Worm (Caenorhabditis elegans) whole organism, young adult: ENCODE data around the gene clec-64.

Source experiments
- D2030.7 ChIP-seq: fragments of 200-800 bp; sonication (Bioruptor generic); IDR thresholded peaks from 2 replicates; pipeline ENCODE4 v1.3.6; 2022; ENCODE audit warnings: missing genetic modification reagents, missing genetic modification characterization, missing compliant biosample characterization
- F10E7.11 ChIP-seq: sonication (generic microtip); optimal IDR thresholded peaks from 2 replicates; lab custom pipeline; 2017; ENCODE audit warnings: mild to moderate bottlenecking, missing genetic modification characterization, moderate library complexity, missing compliant biosample characterization
- F37B4.10 ChIP-seq: fragments of 200-800 bp; sonication (Bioruptor generic); IDR thresholded peaks from 2 replicates; pipeline ENCODE4 v1.3.6; 2022; ENCODE audit warnings: missing genetic modification characterization, missing compliant biosample characterization
- F49E8.2 ChIP-seq: sonication (generic microtip); optimal IDR thresholded peaks from 3 replicates; lab custom pipeline; 2017; ENCODE audit warnings: missing genetic modification characterization, mild to moderate bottlenecking, missing compliant biosample characterization, antibody characterized with exemption, moderate library complexity; ENCODE audit not compliant: insufficient read depth
- F57A8.1 ChIP-seq: fragments of 200-800 bp; sonication (Bioruptor generic); optimal IDR thresholded peaks from 2 replicates; lab custom pipeline; 2018; ENCODE audit warnings: mild to moderate bottlenecking, missing genetic modification characterization, moderate library complexity, missing compliant biosample characterization
- K11D2.4 ChIP-seq: fragments of 200-800 bp; sonication (Bioruptor generic); IDR thresholded peaks from 2 replicates; pipeline ENCODE4 v1.3.6; 2022; ENCODE audit warnings: missing genetic modification reagents, missing genetic modification characterization, missing compliant biosample characterization
- T26A5.8 ChIP-seq: sonication (generic microtip); optimal IDR thresholded peaks from 2 replicates; lab custom pipeline; 2016; ENCODE audit warnings: missing genetic modification characterization, missing compliant biosample characterization
- Y79H2A.3 ChIP-seq: fragments of 200-800 bp; sonication (Bioruptor generic); conservative IDR thresholded peaks from 2 replicates; pipeline ENCODE4 v1.3.6; 2022; ENCODE audit warnings: missing genetic modification reagents, missing genetic modification characterization, missing compliant biosample characterization
- akir-1 ChIP-seq: fragments of 200-800 bp; sonication (Bioruptor generic); optimal IDR thresholded peaks from 2 replicates; lab custom pipeline; 2018; ENCODE audit warnings: mild to moderate bottlenecking, missing genetic modification characterization, moderate library complexity, missing compliant biosample characterization
- ama-1 ChIP-seq, 3 experiments: fragments of 150-350 bp in 1 of 3; sonication (generic microtip) in 2 of 3; optimal IDR thresholded peaks; 2 replicates each; lab custom pipeline; 2014 to 2018; ENCODE audit warnings: missing biosample characterization in 2 of 3, missing genetic modification characterization in 2 of 3, missing genetic modification reagents in 2 of 3
- cebp-1 ChIP-seq, 2 experiments: fragments of 200-800 bp in 1 of 2; sonication (Bioruptor generic) in 1 of 2; sonication (generic microtip) in 1 of 2; IDR thresholded peaks in 1 of 2; optimal IDR thresholded peaks in 1 of 2; 2 replicates each; pipeline versions ENCODE4 v1.3.6 to Lab custom; 2017 to 2022; ENCODE audit warnings: missing compliant biosample characterization in 2 of 2, missing genetic modification characterization in 2 of 2, mild to moderate bottlenecking in 1 of 2, missing genetic modification reagents in 1 of 2, moderate library complexity in 1 of 2
- ceh-40 ChIP-seq: fragments of 200-800 bp; sonication (Bioruptor generic); IDR thresholded peaks from 2 replicates; pipeline ENCODE4 v1.3.6; 2022; ENCODE audit warnings: missing genetic modification characterization, missing compliant biosample characterization
- ceh-91 ChIP-seq: fragments of 200-800 bp; sonication (Bioruptor generic); IDR thresholded peaks from 2 replicates; pipeline ENCODE4 v1.3.6; 2022; ENCODE audit warnings: missing genetic modification reagents, missing genetic modification characterization, missing compliant biosample characterization
- chd-7 ChIP-seq: sonication (generic microtip); optimal IDR thresholded peaks from 2 replicates; lab custom pipeline; 2016; ENCODE audit warnings: mild to moderate bottlenecking, missing genetic modification characterization, moderate library complexity, missing compliant biosample characterization
- die-1 ChIP-seq: sonication (generic microtip); optimal IDR thresholded peaks from 2 replicates; lab custom pipeline; 2016; ENCODE audit warnings: missing genotype, mild to moderate bottlenecking, missing genetic modification characterization, missing compliant biosample characterization
- dpff-1 ChIP-seq: sonication (generic microtip); optimal IDR thresholded peaks from 2 replicates; lab custom pipeline; 2017; ENCODE audit warnings: mild to moderate bottlenecking, missing genetic modification characterization, missing compliant biosample characterization
- egl-44 ChIP-seq: fragments of 200-800 bp; sonication (Bioruptor generic); IDR thresholded peaks from 2 replicates; pipeline ENCODE4 v1.3.6; 2022; ENCODE audit warnings: missing genetic modification reagents, missing genetic modification characterization, missing compliant biosample characterization
- fkh-3 ChIP-seq: sonication (generic microtip); optimal IDR thresholded peaks from 2 replicates; lab custom pipeline; 2016; ENCODE audit warnings: mild to moderate bottlenecking, missing genetic modification characterization, missing compliant biosample characterization
- gei-17 ChIP-seq: fragments of 200-800 bp; sonication (Bioruptor generic); optimal IDR thresholded peaks from 2 replicates; lab custom pipeline; 2018; ENCODE audit warnings: mild to moderate bottlenecking, missing genetic modification characterization, missing compliant biosample characterization
- him-1 ChIP-seq: sonication (generic microtip); optimal IDR thresholded peaks from 2 replicates; lab custom pipeline; 2016; ENCODE audit warnings: missing genotype, missing genetic modification reagents, missing genetic modification characterization, missing compliant biosample characterization
- hmg-1.2 ChIP-seq: fragments of 200-800 bp; sonication (Bioruptor generic); IDR thresholded peaks from 2 replicates; pipeline ENCODE4 v1.3.6; 2022; ENCODE audit warnings: missing genetic modification reagents, missing genetic modification characterization, missing compliant biosample characterization
- let-607 ChIP-seq, 2 experiments: fragments of 200-800 bp in 1 of 2; sonication (Bioruptor generic) in 1 of 2; sonication (generic microtip) in 1 of 2; optimal IDR thresholded peaks; 2 replicates each; lab custom pipeline; 2016 to 2018; ENCODE audit warnings: mild to moderate bottlenecking in 2 of 2, missing compliant biosample characterization in 2 of 2, missing genetic modification characterization in 2 of 2, moderate library complexity in 2 of 2, missing genotype in 1 of 2
- lin-40 ChIP-seq: sonication (generic microtip); optimal IDR thresholded peaks from 2 replicates; lab custom pipeline; 2016; ENCODE audit warnings: missing genetic modification characterization, mild to moderate bottlenecking, missing compliant biosample characterization, missing genotype, missing genetic modification reagents
- lir-1 ChIP-seq: fragments of 200-800 bp; sonication (Bioruptor generic); conservative IDR thresholded peaks from 2 replicates; pipeline ENCODE4 v1.3.6; 2022; ENCODE audit warnings: missing genetic modification reagents, missing genetic modification characterization, missing compliant biosample characterization
- lsy-27 ChIP-seq: sonication (generic microtip); optimal IDR thresholded peaks from 2 replicates; lab custom pipeline; 2017; ENCODE audit warnings: missing genetic modification characterization, mild to moderate bottlenecking, missing compliant biosample characterization, antibody characterized with exemption, missing genotype, borderline replicate concordance; ENCODE audit not compliant: insufficient read depth
- madf-3 ChIP-seq: fragments of 200-800 bp; sonication (Bioruptor generic); IDR thresholded peaks from 2 replicates; pipeline ENCODE4 v1.3.6; 2022; ENCODE audit warnings: missing genetic modification reagents, missing genetic modification characterization, missing compliant biosample characterization
- madf-6 ChIP-seq: fragments of 200-800 bp; sonication (Bioruptor generic); IDR thresholded peaks from 2 replicates; pipeline ENCODE4 v1.3.6; 2022; ENCODE audit warnings: missing genetic modification reagents, missing genetic modification characterization, missing compliant biosample characterization
- madf-8 ChIP-seq: fragments of 200-800 bp; sonication (Bioruptor generic); conservative IDR thresholded peaks from 2 replicates; pipeline ENCODE4 v1.3.6; 2022; ENCODE audit warnings: missing genetic modification reagents, missing genetic modification characterization, missing compliant biosample characterization
- mes-4 ChIP-seq: sonication (generic microtip); optimal IDR thresholded peaks from 2 replicates; lab custom pipeline; 2016; ENCODE audit warnings: missing genotype, missing genetic modification characterization, missing compliant biosample characterization
- nhr-120 ChIP-seq: fragments of 200-800 bp; sonication (Bioruptor generic); IDR thresholded peaks from 2 replicates; pipeline ENCODE4 v1.3.6; 2022; ENCODE audit warnings: missing genetic modification characterization, missing compliant biosample characterization
- nhr-27 ChIP-seq: fragments of 200-800 bp; sonication (Bioruptor generic); optimal IDR thresholded peaks from 2 replicates; lab custom pipeline; 2018; ENCODE audit warnings: mild to moderate bottlenecking, missing genetic modification characterization, moderate library complexity, missing compliant biosample characterization
- pbrm-1 ChIP-seq: fragments of 200-800 bp; sonication (Bioruptor generic); IDR thresholded peaks from 2 replicates; pipeline ENCODE4 v1.3.6; 2022; ENCODE audit warnings: missing genetic modification reagents, missing genetic modification characterization, missing compliant biosample characterization
- rec-8 ChIP-seq, 2 experiments: sonication (generic microtip); optimal IDR thresholded peaks; 2 replicates each; lab custom pipeline; 2016; ENCODE audit warnings: mild to moderate bottlenecking in 2 of 2, missing genetic modification characterization in 2 of 2, missing genetic modification reagents in 2 of 2, missing genotype in 2 of 2, missing biosample characterization in 1 of 2, missing compliant biosample characterization in 1 of 2, moderate library complexity in 1 of 2
- unc-130 ChIP-seq: sonication (generic microtip); optimal IDR thresholded peaks from 2 replicates; lab custom pipeline; 2016; ENCODE audit warnings: missing genetic modification reagents, missing genetic modification characterization, missing compliant biosample characterization
- zim-3 ChIP-seq: sonication (generic microtip); optimal IDR thresholded peaks from 2 replicates; lab custom pipeline; 2017; ENCODE audit warnings: mild to moderate bottlenecking, missing genetic modification characterization, moderate library complexity, missing compliant biosample characterization
- ztf-3 ChIP-seq: fragments of 200-800 bp; sonication (Bioruptor generic); optimal IDR thresholded peaks from 2 replicates; lab custom pipeline; 2018; ENCODE audit warnings: mild to moderate bottlenecking, missing genetic modification characterization, missing compliant biosample characterization

Gene clec-64

ce11 chrII:12897942-12898341, at the start of gene clec-64:
TSS of gene clec-64 (plus strand) at chrII:12898242.
- TF ChIP-seq F37B4.10 (GFP tag; lab: Robert Waterston, UW) = no peak
- TF ChIP-seq mes-4 (tag; lab: Kevin White, UChicago) = no peak
- TF ChIP-seq madf-3 (GFP tag; lab: Robert Waterston, UW) = no peak
- no peak for TF ChIP-seq unc-130 (GFP tag; lab: Kevin White, UChicago)
- TF ChIP-seq nhr-27 = no peak
- TF ChIP-seq fkh-3 = no peak
- no peak for TF ChIP-seq chd-7 (tag; lab: Kevin White, UChicago)
- no peak for TF ChIP-seq lin-40 (tag; lab: Kevin White, UChicago)
- TF ChIP-seq ztf-3 = no peak

DNA sequence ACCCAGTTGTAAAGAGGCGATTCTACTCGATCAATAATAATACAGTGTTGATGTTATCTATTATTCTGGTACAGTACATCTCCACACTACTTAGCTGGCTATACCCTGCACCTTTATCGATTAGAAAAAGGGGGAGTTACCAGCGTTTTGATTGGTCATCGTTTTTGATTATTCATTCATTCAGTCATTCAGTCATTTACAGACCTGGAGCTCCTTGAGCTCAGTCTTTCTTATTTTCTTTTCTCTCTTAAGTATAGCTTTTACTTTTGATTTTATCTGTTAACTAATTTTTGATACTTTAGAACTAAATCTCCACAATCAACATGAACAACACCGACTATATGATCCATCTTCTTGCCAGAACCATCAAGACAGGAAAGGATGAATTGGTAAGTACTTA, 47.9 kb upstream of the clec-64 start, which contains the start of gene Y46G5A.28:
Gene Y46G5A.28 (plus strand): TSS at position 301 of the 400 bp plus-strand sequence.
- TF ChIP-seq lir-1 (GFP tag; lab: Robert Waterston, UW) = no peak
- TF ChIP-seq gei-17 (GFP tag; lab: Kevin White, UChicago) = no peak
- no peak for TF ChIP-seq D2030.7 (GFP tag; lab: Robert Waterston, UW)
- TF ChIP-seq T26A5.8 (tag; lab: Kevin White, UChicago) = no peak
- TF ChIP-seq K11D2.4 (GFP tag; lab: Robert Waterston, UW) = no peak
- no peak for TF ChIP-seq F57A8.1 (GFP tag; lab: Kevin White, UChicago)
- TF ChIP-seq egl-44 (GFP tag; lab: Robert Waterston, UW) = no peak
- no peak for TF ChIP-seq hmg-1.2 (GFP tag; lab: Robert Waterston, UW)
- TF ChIP-seq pbrm-1 (GFP tag; lab: Robert Waterston, UW) = no peak
- no peak for TF ChIP-seq F10E7.11 (tag; lab: Kevin White, UChicago)
- no peak for TF ChIP-seq rec-8 (tag; optimal IDR thresholded peaks at IDR 0.05; lab: Kevin White, UChicago)
- no peak for TF ChIP-seq madf-6 (GFP tag; lab: Robert Waterston, UW)
- no peak for TF ChIP-seq F49E8.2 (tag; lab: Kevin White, UChicago)
- TF ChIP-seq Y79H2A.3 = no peak
- no peak for TF ChIP-seq zim-3 (tag; lab: Kevin White, UChicago)
- TF ChIP-seq dpff-1 (tag; lab: Kevin White, UChicago) = no peak
- TF ChIP-seq ceh-40 (GFP tag; lab: Robert Waterston, UW) = no peak
- no peak for TF ChIP-seq cebp-1 (GFP tag; IDR thresholded peaks at IDR 0.05; lab: Robert Waterston, UW)
- no peak for TF ChIP-seq cebp-1 (tag; optimal IDR thresholded peaks at IDR 0.05; lab: Kevin White, UChicago)
- no peak for TF ChIP-seq him-1

ce11 chrII:12855900-12856299, 42.1 kb upstream of the clec-64 start, which contains the start of gene Y46G5A.29:
TSS of gene Y46G5A.29 (plus strand) at chrII:12856200.
- TF ChIP-seq lsy-27 = no peak
- TF ChIP-seq die-1 (tag; lab: Kevin White, UChicago) = no peak
- no peak for TF ChIP-seq madf-8 (GFP tag; lab: Robert Waterston, UW)
- no peak for TF ChIP-seq T26A5.8 (tag; lab: Kevin White, UChicago)
- no peak for TF ChIP-seq ama-1 (optimal IDR thresholded peaks at IDR 0.05; lab: Kevin White, UChicago)
- TF ChIP-seq ama-1 (GFP tag; optimal IDR thresholded peaks at IDR 0.05; lab: Kevin White, UChicago) = no peak
- TF ChIP-seq ceh-91 = no peak
- no peak for TF ChIP-seq let-607 (tag; optimal IDR thresholded peaks at IDR 0.05; lab: Kevin White, UChicago)
- TF ChIP-seq pbrm-1 (GFP tag; lab: Robert Waterston, UW) = no peak
- no peak for TF ChIP-seq nhr-120 (GFP tag; lab: Robert Waterston, UW)
- TF ChIP-seq akir-1 (GFP tag; lab: Kevin White, UChicago) = no peak
- no peak for TF ChIP-seq rec-8 (tag; optimal IDR thresholded peaks at IDR 0.05; lab: Kevin White, UChicago)
